Fruit fly (Drosophila melanogaster): ENCODE results near the gene Acbp4.

- no peak for TF ChIP-seq ss (GFP tag; optimal IDR thresholded peaks at IDR 0.05)
- no peak for TF ChIP-seq Sox102F (GFP tag; optimal IDR thresholded peaks at IDR 0.05)
- TF ChIP-seq net (GFP tag; optimal IDR thresholded peaks at IDR 0.05): no peak
Observed at dm6 chr3L:7156890-7157289, 28.8 kb upstream of the Acbp4 start, which contains the start of gene corn.
